Fruit fly (Drosophila melanogaster) whole organism, embryonic: ENCODE results near the gene neur.

Source experiments
- Aef1 ChIP-seq: fragments of 200-800 bp; sonication (Bioruptor generic); IDR thresholded peaks from 3 replicates; pipeline ENCODE4 v1.3.6; 2022; ENCODE audit warnings: missing biosample characterization, missing genetic modification characterization
- Bdp1 ChIP-seq: fragments of 200-800 bp; sonication (Bioruptor generic); optimal IDR thresholded peaks from 3 replicates; lab custom pipeline; 2016; ENCODE audit warnings: missing biosample characterization, missing genetic modification characterization
- BtbVII ChIP-seq: fragments of 200-800 bp; sonication (Bioruptor generic); optimal IDR thresholded peaks from 3 replicates; lab custom pipeline; 2017; ENCODE audit warnings: missing biosample characterization, mild to moderate bottlenecking, missing genetic modification characterization
- CG10654 ChIP-seq: fragments of 200-800 bp; sonication (Bioruptor generic); optimal IDR thresholded peaks from 2 replicates; lab custom pipeline; 2016; ENCODE audit warnings: missing biosample characterization, missing genetic modification characterization
- CG11695 ChIP-seq: fragments of 200-800 bp; sonication (Bioruptor generic); IDR thresholded peaks from 3 replicates; pipeline ENCODE4 v1.3.6; 2022; ENCODE audit warnings: missing biosample characterization, missing genetic modification characterization
- CG12071 ChIP-seq: fragments of 200-800 bp; sonication (Bioruptor generic); optimal IDR thresholded peaks from 3 replicates; lab custom pipeline; 2018; ENCODE audit warnings: missing biosample characterization, mild to moderate bottlenecking, missing genetic modification characterization
- CG12104 ChIP-seq: fragments of 200-800 bp; sonication (Bioruptor generic); optimal IDR thresholded peaks from 3 replicates; lab custom pipeline; 2016; ENCODE audit warnings: missing biosample characterization, missing genetic modification characterization
- CG13624 ChIP-seq: fragments of 200-800 bp; sonication (Bioruptor generic); optimal IDR thresholded peaks from 2 replicates; lab custom pipeline; 2016; ENCODE audit warnings: missing biosample characterization, missing genetic modification characterization
- CG14441 ChIP-seq: fragments of 200-800 bp; sonication (Bioruptor generic); IDR thresholded peaks from 2 replicates; pipeline ENCODE4 v1.3.6; 2022; ENCODE audit warnings: missing biosample characterization, missing genetic modification characterization
- CG17186 ChIP-seq: fragments of 200-800 bp; sonication (Bioruptor generic); optimal IDR thresholded peaks from 3 replicates; lab custom pipeline; 2017; ENCODE audit warnings: missing biosample characterization, missing genetic modification reagents, missing genetic modification characterization
- CG2875 ChIP-seq: fragments of 200-800 bp; sonication (Bioruptor generic); optimal IDR thresholded peaks from 2 replicates; lab custom pipeline; 2017; ENCODE audit warnings: missing biosample characterization, mild to moderate bottlenecking, missing genetic modification characterization, missing genetic modification reagents
- CG33213 ChIP-seq: fragments of 200-800 bp; sonication (Bioruptor generic); optimal IDR thresholded peaks from 3 replicates; lab custom pipeline; 2016; ENCODE audit warnings: missing biosample characterization, missing genetic modification characterization
- CG4707 ChIP-seq: fragments of 200-800 bp; sonication (Bioruptor generic); optimal IDR thresholded peaks from 2 replicates; lab custom pipeline; 2018; ENCODE audit warnings: missing biosample characterization, mild to moderate bottlenecking, missing genetic modification characterization, moderate library complexity
- CG7271 ChIP-seq: fragments of 200-800 bp; sonication (Bioruptor generic); optimal IDR thresholded peaks from 2 replicates; lab custom pipeline; 2018; ENCODE audit warnings: missing biosample characterization, mild to moderate bottlenecking, missing genetic modification characterization, moderate library complexity
- CG7745 ChIP-seq: fragments of 200-800 bp; sonication (Bioruptor generic); optimal IDR thresholded peaks from 2 replicates; lab custom pipeline; 2018; ENCODE audit warnings: missing biosample characterization, mild to moderate bottlenecking, missing genetic modification characterization, moderate library complexity
- CG7839 ChIP-seq: fragments of 200-800 bp; sonication (Bioruptor generic); optimal IDR thresholded peaks from 3 replicates; lab custom pipeline; 2018; ENCODE audit warnings: missing biosample characterization, mild to moderate bottlenecking, missing genetic modification characterization, moderate library complexity
- CG9437 ChIP-seq: fragments of 200-800 bp; sonication (Bioruptor generic); optimal IDR thresholded peaks from 2 replicates; lab custom pipeline; 2018; ENCODE audit warnings: missing biosample characterization, mild to moderate bottlenecking, missing genetic modification characterization
- HmgZ ChIP-seq: fragments of 200-800 bp; sonication (Bioruptor generic); optimal IDR thresholded peaks from 2 replicates; lab custom pipeline; 2018; ENCODE audit warnings: missing biosample characterization, mild to moderate bottlenecking, missing genetic modification characterization
- Hmr ChIP-seq: fragments of 200-800 bp; sonication (Bioruptor generic); optimal IDR thresholded peaks from 3 replicates; lab custom pipeline; 2017; ENCODE audit warnings: mild to moderate bottlenecking, missing biosample characterization, missing genetic modification reagents, missing genetic modification characterization
- Lim3 ChIP-seq: fragments of 200-800 bp; sonication (Bioruptor generic); IDR thresholded peaks from 2 replicates; pipeline ENCODE4 v1.3.6; 2022; ENCODE audit warnings: missing biosample characterization, missing genetic modification characterization
- MESR4 ChIP-seq: fragments of 200-800 bp; sonication (Bioruptor generic); optimal IDR thresholded peaks from 2 replicates; lab custom pipeline; 2018; ENCODE audit warnings: missing biosample characterization, mild to moderate bottlenecking, missing genetic modification characterization, moderate library complexity
- Meics ChIP-seq: fragments of 200-800 bp; sonication (Bioruptor generic); optimal IDR thresholded peaks from 2 replicates; lab custom pipeline; 2017; ENCODE audit warnings: missing biosample characterization, mild to moderate bottlenecking, missing genetic modification characterization
- NK7.1 ChIP-seq: fragments of 200-800 bp; sonication (Bioruptor generic); optimal IDR thresholded peaks from 3 replicates; lab custom pipeline; 2016; ENCODE audit warnings: missing biosample characterization, missing genetic modification characterization
- PHDP ChIP-seq: fragments of 200-800 bp; sonication (Bioruptor generic); optimal IDR thresholded peaks from 3 replicates; lab custom pipeline; 2018; ENCODE audit warnings: missing biosample characterization, mild to moderate bottlenecking, missing genetic modification characterization, moderate library complexity
- Ravus ChIP-seq: fragments of 200-800 bp; sonication (Bioruptor generic); IDR thresholded peaks from 2 replicates; pipeline ENCODE4 v1.3.6; 2022; ENCODE audit warnings: missing biosample characterization, missing genetic modification characterization
- Rfx ChIP-seq: fragments of 200-800 bp; sonication (Bioruptor generic); IDR thresholded peaks from 2 replicates; pipeline ENCODE4 v1.3.6; 2022; ENCODE audit warnings: missing biosample characterization, missing genetic modification characterization
- Sin3A ChIP-seq: fragments of >200 bp; optimal IDR thresholded peaks from 2 replicates; lab custom pipeline; 2018
- TFAM ChIP-seq: fragments of 200-800 bp; sonication (Bioruptor generic); optimal IDR thresholded peaks from 2 replicates; lab custom pipeline; 2017; ENCODE audit warnings: missing biosample characterization, missing genetic modification characterization, inconsistent platforms
- Trl ChIP-seq, 3 experiments: fragments of >200 bp in 2 of 3; fragments of 200-800 bp in 1 of 3; sonication (Bioruptor generic) in 1 of 3; optimal IDR thresholded peaks; 2 replicates in 1 of 3; 3 replicates in 2 of 3; lab custom pipeline; 2016 to 2017; ENCODE audit warnings: missing biosample characterization in 1 of 3, missing genetic modification characterization in 1 of 3
- chif ChIP-seq, 2 experiments: fragments of 200-800 bp; sonication (Bioruptor generic); optimal IDR thresholded peaks; 3 replicates each; lab custom pipeline; 2016; ENCODE audit warnings: missing biosample characterization in 2 of 2, missing genetic modification characterization in 2 of 2
- chm ChIP-seq: fragments of 200-800 bp; sonication (Bioruptor generic); IDR thresholded peaks from 2 replicates; pipeline ENCODE4 v1.3.6; 2022; ENCODE audit warnings: missing biosample characterization, missing genetic modification characterization
- chn ChIP-seq: fragments of 200-800 bp; sonication (Bioruptor generic); optimal IDR thresholded peaks from 2 replicates; lab custom pipeline; 2016; ENCODE audit warnings: missing biosample characterization, missing genetic modification characterization
- fd96Cb ChIP-seq: fragments of 200-800 bp; sonication (Bioruptor generic); optimal IDR thresholded peaks from 2 replicates; lab custom pipeline; 2018; ENCODE audit warnings: missing biosample characterization, mild to moderate bottlenecking, missing genetic modification characterization, moderate library complexity
- grn ChIP-seq: fragments of 200-800 bp; sonication (Bioruptor generic); optimal IDR thresholded peaks from 3 replicates; lab custom pipeline; 2017; ENCODE audit warnings: missing biosample characterization, missing genetic modification characterization
- gsb-n ChIP-seq: fragments of 200-800 bp; sonication (Bioruptor generic); optimal IDR thresholded peaks from 3 replicates; lab custom pipeline; 2018; ENCODE audit warnings: missing biosample characterization, mild to moderate bottlenecking, missing genetic modification characterization
- hb ChIP-seq: fragments of 200-800 bp; sonication (Bioruptor generic); IDR thresholded peaks from 3 replicates; pipeline ENCODE4 v1.3.6; 2022; ENCODE audit warnings: missing biosample characterization, missing genetic modification characterization; ENCODE audit not compliant: partially characterized antibody
- ind ChIP-seq: fragments of 200-800 bp; sonication (Bioruptor generic); optimal IDR thresholded peaks from 3 replicates; lab custom pipeline; 2016; ENCODE audit warnings: missing biosample characterization, missing genetic modification characterization
- insv ChIP-seq, 2 experiments: fragments of 200-800 bp; sonication (Bioruptor generic); optimal IDR thresholded peaks; 3 replicates each; lab custom pipeline; 2016 to 2018; ENCODE audit warnings: missing biosample characterization in 2 of 2, missing genetic modification characterization in 2 of 2
- inv ChIP-seq: fragments of 200-800 bp; sonication (Bioruptor generic); IDR thresholded peaks from 2 replicates; pipeline ENCODE4 v1.3.6; 2022; ENCODE audit warnings: missing biosample characterization, missing genetic modification characterization; ENCODE audit not compliant: partially characterized antibody
- jumu ChIP-seq: fragments of 200-800 bp; sonication (Bioruptor generic); optimal IDR thresholded peaks from 3 replicates; lab custom pipeline; 2016; ENCODE audit warnings: missing biosample characterization, missing genetic modification characterization
- klu ChIP-seq: fragments of 200-800 bp; sonication (Bioruptor generic); IDR thresholded peaks from 2 replicates; pipeline ENCODE4 v1.3.6; 2022; ENCODE audit warnings: missing biosample characterization, missing genetic modification characterization
- lola ChIP-seq, 3 experiments: fragments of >200 bp in 2 of 3; fragments of 200-800 bp in 1 of 3; sonication (Bioruptor generic) in 1 of 3; optimal IDR thresholded peaks; 2 replicates each; lab custom pipeline; 2017 to 2019; ENCODE audit warnings: missing biosample characterization in 3 of 3, missing genetic modification characterization in 3 of 3, mild to moderate bottlenecking in 1 of 3, moderate library complexity in 1 of 3
- mld ChIP-seq: fragments of 200-800 bp; sonication (Bioruptor generic); IDR thresholded peaks from 3 replicates; pipeline ENCODE4 v1.3.6; 2022; ENCODE audit warnings: missing biosample characterization, missing genetic modification characterization; ENCODE audit not compliant: partially characterized antibody
- oc ChIP-seq: fragments of 200-800 bp; sonication (Bioruptor generic); optimal IDR thresholded peaks from 2 replicates; lab custom pipeline; 2018; ENCODE audit warnings: missing biosample characterization, mild to moderate bottlenecking, missing genetic modification characterization, moderate library complexity
- salm ChIP-seq: fragments of 200-800 bp; sonication (Bioruptor generic); optimal IDR thresholded peaks from 2 replicates; lab custom pipeline; 2018; ENCODE audit warnings: missing biosample characterization, mild to moderate bottlenecking, missing genetic modification characterization
- tna ChIP-seq: fragments of 200-800 bp; sonication (Bioruptor generic); IDR thresholded peaks from 2 replicates; pipeline ENCODE4 v1.3.6; 2022; ENCODE audit warnings: missing biosample characterization, missing genetic modification characterization; ENCODE audit not compliant: partially characterized antibody
- trem ChIP-seq: fragments of 200-800 bp; optimal IDR thresholded peaks from 3 replicates; lab custom pipeline; 2019; ENCODE audit warnings: missing biosample characterization, mild to moderate bottlenecking, missing genetic modification characterization, moderate library complexity
- unpg ChIP-seq: fragments of 200-800 bp; sonication (Bioruptor generic); optimal IDR thresholded peaks from 3 replicates; lab custom pipeline; 2018; ENCODE audit warnings: missing biosample characterization, mild to moderate bottlenecking, missing genetic modification characterization, moderate library complexity
- zen2 ChIP-seq: fragments of 200-800 bp; sonication (Bioruptor generic); IDR thresholded peaks from 3 replicates; pipeline ENCODE4 v1.3.6; 2022; ENCODE audit warnings: missing biosample characterization, missing genetic modification characterization; ENCODE audit not compliant: partially characterized antibody
- zfh2 ChIP-seq: fragments of 200-800 bp; sonication (Bioruptor generic); optimal IDR thresholded peaks from 2 replicates; lab custom pipeline; 2016; ENCODE audit warnings: missing biosample characterization, missing genetic modification characterization

The neur gene

dm6 chr3R:9064874-9065273, 25.6 kb upstream of the neur start, which contains the start of the genes beag and Ada (continued):
- TF ChIP-seq PHDP (tag; lab: Kevin White, UChicago): peak; percentile 47
- no peak for TF ChIP-seq CG7839 (tag; lab: Kevin White, UChicago)
- no peak for TF ChIP-seq CG12071 (GFP tag; lab: Kevin White, UChicago)
- TF ChIP-seq inv (GFP tag; lab: Robert Waterston, UW): 0 out of 2 replicates have a peak, but pooled peaks have one; percentile 18
- TF ChIP-seq Trl (optimal IDR thresholded peaks at IDR 0.05; lab: Kevin White, UChicago): no peak
- peak; percentile 32 for TF ChIP-seq Trl (GFP tag; optimal IDR thresholded peaks at IDR 0.05; lab: Kevin White, UChicago)
- peak in 1 of 3 experiments; percentile 40 for TF ChIP-seq lola (GFP tag; optimal IDR thresholded peaks at IDR 0.05; lab: Kevin White, UChicago)
- peak; percentile 48 for TF ChIP-seq Meics (GFP tag; lab: Kevin White, UChicago)
- no peak for TF ChIP-seq BtbVII
- TF ChIP-seq CG33213 (GFP tag; lab: Kevin White, UChicago): no peak
- TF ChIP-seq CG13624 (GFP tag; lab: Kevin White, UChicago): peak; percentile 52
- TF ChIP-seq hb: 0 out of 3 replicates have a peak, but pooled peaks have one; percentile 30
- peak; percentile 28 for TF ChIP-seq Sin3A
- peak; percentile 47 for TF ChIP-seq CG17186 (GFP tag; lab: Kevin White, UChicago)
- TF ChIP-seq Ravus: no peak
- peak; percentile 44 for TF ChIP-seq unpg
- TF ChIP-seq Rfx (GFP tag; lab: Robert Waterston, UW): peak; percentile 82
- peak; percentile 51 for TF ChIP-seq trem (tag; lab: Kevin White, UChicago)
- TF ChIP-seq TFAM (GFP tag; lab: Kevin White, UChicago): no peak
- no peak for TF ChIP-seq CG9437 (GFP tag; lab: Kevin White, UChicago)
- no peak for TF ChIP-seq insv (GFP tag; optimal IDR thresholded peaks at IDR 0.05; lab: Kevin White, UChicago)
- peak; percentile 26 for TF ChIP-seq ind (GFP tag; lab: Kevin White, UChicago)
- no peak for TF ChIP-seq CG11695 (GFP tag; lab: Robert Waterston, UW)
- TF ChIP-seq CG7271 (tag; lab: Kevin White, UChicago): no peak
- no peak for TF ChIP-seq gsb-n (tag; lab: Kevin White, UChicago)
- TF ChIP-seq jumu: peak; percentile 54
- TF ChIP-seq CG7745 (tag; lab: Kevin White, UChicago): no peak
- no peak for TF ChIP-seq CG12104 (GFP tag; lab: Kevin White, UChicago)
- TF ChIP-seq zfh2: peak; percentile 51
- TF ChIP-seq zen2 (GFP tag; lab: Robert Waterston, UW): no peak
- TF ChIP-seq chn (GFP tag; lab: Kevin White, UChicago): peak; percentile 39
- peak; percentile 54 for TF ChIP-seq Hmr
- peak; percentile 70 for TF ChIP-seq HmgZ (tag; lab: Kevin White, UChicago)
- no peak for TF ChIP-seq grn (GFP tag; lab: Kevin White, UChicago)
- peak; percentile 38; the same call in 1 of the 3 replicates for TF ChIP-seq Aef1
- TF ChIP-seq NK7.1: no peak
- TF ChIP-seq chm (GFP tag; lab: Robert Waterston, UW): no peak; the same call in 1 of the 2 replicates
- no peak for TF ChIP-seq salm (tag; lab: Kevin White, UChicago)
- TF ChIP-seq mld (GFP tag; lab: Robert Waterston, UW): no peak
- no peak for TF ChIP-seq CG14441
- no peak for TF ChIP-seq CG2875 (GFP tag; lab: Kevin White, UChicago)
- no peak for TF ChIP-seq oc (tag; lab: Kevin White, UChicago)
- no peak for TF ChIP-seq klu (GFP tag; lab: Robert Waterston, UW)
- TF ChIP-seq tna (GFP tag; lab: Robert Waterston, UW): no peak
- no peak for TF ChIP-seq fd96Cb (tag; lab: Kevin White, UChicago)
- TF ChIP-seq MESR4: peak; percentile 91
- no peak for TF ChIP-seq Bdp1 (GFP tag; lab: Kevin White, UChicago)
- peak; percentile 40 to 53 for TF ChIP-seq chif (GFP tag; optimal IDR thresholded peaks at IDR 0.05; lab: Kevin White, UChicago)
- TF ChIP-seq Lim3 (GFP tag; lab: Robert Waterston, UW): no peak
- no peak for TF ChIP-seq CG4707 (GFP tag; lab: Kevin White, UChicago)
- peak; percentile 7 for TF ChIP-seq CG10654
